Worm (Caenorhabditis elegans) whole organism, mixed stage, embryonic: ENCODE data around the gene H03G16.6.

ENCODE experiments used
- M03D4.4 ChIP-seq: sonication (generic microtip); optimal IDR thresholded peaks from 2 replicates; lab custom pipeline; 2017; ENCODE audit warnings: mild to moderate bottlenecking, missing genetic modification characterization, missing compliant biosample characterization
- ceh-43 ChIP-seq: fragments of 200-800 bp; sonication (Bioruptor generic); optimal IDR thresholded peaks from 2 replicates; lab custom pipeline; 2018; ENCODE audit warnings: mild to moderate bottlenecking, missing genetic modification characterization, moderate library complexity, missing compliant biosample characterization
- flh-1 ChIP-seq: fragments of 200-800 bp; sonication (Bioruptor generic); optimal IDR thresholded peaks from 2 replicates; lab custom pipeline; 2018; ENCODE audit warnings: mild to moderate bottlenecking, missing genetic modification characterization, moderate library complexity, missing compliant biosample characterization
- ham-2 ChIP-seq: fragments of 200-800 bp; sonication (Bioruptor generic); optimal IDR thresholded peaks from 2 replicates; lab custom pipeline; 2018; ENCODE audit warnings: mild to moderate bottlenecking, missing genetic modification characterization, missing compliant biosample characterization
- lin-13 ChIP-seq: fragments of 150-350 bp; optimal IDR thresholded peaks from 2 replicates; lab custom pipeline; 2014; ENCODE audit warnings: missing biosample characterization, missing genetic modification characterization
- nhr-28 ChIP-seq: fragments of 150-350 bp; optimal IDR thresholded peaks from 2 replicates; lab custom pipeline; 2014; ENCODE audit warnings: missing biosample characterization, missing genetic modification characterization
- snpc-4 ChIP-seq: fragments of 150-350 bp; optimal IDR thresholded peaks from 2 replicates; lab custom pipeline; 2014; ENCODE audit warnings: missing biosample characterization, missing genetic modification characterization

- TF ChIP-seq lin-13 (tag; lab: Kevin White, UChicago) (no peak), ceh-43 (GFP tag; lab: Kevin White, UChicago) (no peak), M03D4.4 (tag; lab: Kevin White, UChicago) (no peak), ham-2 (GFP tag; lab: Kevin White, UChicago) (no peak), nhr-28 (tag; lab: Kevin White, UChicago) (no peak), flh-1 (GFP tag; lab: Kevin White, UChicago) (no peak), snpc-4 (tag; lab: Kevin White, UChicago) (no peak)
Measured at ce11 chrX:15006847-15007358, 45.6 kb upstream of the H03G16.6 start, which contains the start of gene ergi-2.
